Fruit fly (Drosophila melanogaster): Measurements from ENCODE around the gene X11L.

Gene X11L

DNA sequence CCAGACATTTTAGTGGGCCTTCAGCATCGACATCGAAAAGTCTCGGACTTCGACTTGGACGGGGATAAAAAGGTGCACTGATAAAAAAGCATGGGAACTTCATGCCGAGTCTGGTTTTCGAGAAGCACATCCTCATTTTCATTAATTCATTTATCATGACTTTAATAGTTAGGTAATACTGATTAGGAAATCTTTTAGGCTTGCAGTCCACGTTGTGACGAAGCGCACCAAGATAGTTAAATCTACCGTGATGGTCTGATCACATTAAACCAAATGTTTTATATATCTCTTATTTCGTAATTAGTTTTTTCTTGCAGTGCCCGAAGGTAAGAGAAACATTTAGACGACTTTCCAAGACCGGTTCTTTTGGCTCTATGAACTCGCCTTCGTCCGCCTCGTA lies 40.7 kb upstream of the X11L start (continued):
- TF ChIP-seq vfl (GFP tag; optimal IDR thresholded peaks at IDR 0.05) = no peak
- TF ChIP-seq D (optimal IDR thresholded peaks at IDR 0.05) = no peak
- TF ChIP-seq D (GFP tag; optimal IDR thresholded peaks at IDR 0.05) = no peak
- no peak for TF ChIP-seq nerfin-2 (GFP tag; IDR thresholded peaks at IDR 0.05; ENCODE audit: partially characterized antibody)
- TF ChIP-seq wdn (GFP tag; IDR thresholded peaks at IDR 0.05) = no peak
- TF ChIP-seq nom (GFP tag; optimal IDR thresholded peaks at IDR 0.05) = peak; percentile 83
- no peak for TF ChIP-seq CG11560 (tag; IDR thresholded peaks at IDR 0.05)
- TF ChIP-seq C15 (GFP tag; IDR thresholded peaks at IDR 0.05) = no peak
- no peak for TF ChIP-seq CG11093 (GFP tag; IDR thresholded peaks at IDR 0.05)
- no peak for TF ChIP-seq Optix (GFP tag; IDR thresholded peaks at IDR 0.05)
- TF ChIP-seq CG1603 (tag; optimal IDR thresholded peaks at IDR 0.05) = no peak
- no peak for TF ChIP-seq CG14965 (GFP tag; optimal IDR thresholded peaks at IDR 0.05; ENCODE audit: borderline replicate concordance)

DNA sequence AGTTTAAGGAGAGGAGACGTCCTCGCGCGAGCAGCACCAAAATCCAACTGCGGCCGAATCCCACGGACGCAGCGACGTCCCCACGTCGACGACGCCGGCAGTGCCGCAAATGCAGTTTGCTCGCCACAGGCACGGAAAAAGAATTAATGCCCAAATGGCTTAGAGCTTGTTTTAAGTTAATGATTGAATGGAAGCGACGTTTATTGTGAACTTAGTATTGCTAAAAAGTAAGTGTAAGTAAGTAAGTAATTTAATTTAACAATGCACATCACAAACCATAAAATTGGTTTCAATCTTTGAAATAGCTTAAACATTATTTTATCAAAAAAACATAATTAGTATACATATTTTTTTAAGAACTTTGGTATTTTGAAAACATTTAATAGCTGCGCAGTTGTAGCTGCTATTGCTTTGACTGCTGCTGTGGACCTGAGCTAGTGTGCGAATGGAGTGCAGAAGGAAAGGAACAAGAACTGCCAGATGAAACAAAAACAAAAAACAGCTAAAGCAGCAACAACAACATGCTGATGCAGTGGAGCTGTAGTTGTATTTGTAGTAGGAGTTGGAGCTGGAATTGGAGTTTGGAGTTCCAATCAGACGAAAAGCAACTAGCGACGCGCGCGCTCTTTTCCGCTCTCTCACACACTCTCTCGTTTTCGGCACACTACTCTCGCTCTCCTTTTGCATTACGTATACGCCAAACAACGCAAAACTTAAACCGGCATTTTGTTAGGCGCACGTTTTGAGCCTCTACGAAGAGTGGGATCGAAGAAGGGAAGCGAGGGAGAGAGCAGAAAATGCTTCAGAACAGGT lies 38.1 kb upstream of the X11L start, which contains the start of gene CG43658:
CG43658 (minus strand) TSS at position 51 of the 813 bp plus-strand sequence.
- peak in 1 of 2 experiments; percentile 97 for TF ChIP-seq bsh (GFP tag; optimal IDR thresholded peaks at IDR 0.05)
- TF ChIP-seq kah (GFP tag; optimal IDR thresholded peaks at IDR 0.05) = no peak
- no peak for TF ChIP-seq Atf-2 (GFP tag; optimal IDR thresholded peaks at IDR 0.05)
- TF ChIP-seq CG6854 (GFP tag; optimal IDR thresholded peaks at IDR 0.05) = no peak
- TF ChIP-seq CG14441 (GFP tag; IDR thresholded peaks at IDR 0.05) = no peak
- TF ChIP-seq grn (GFP tag; optimal IDR thresholded peaks at IDR 0.05) = no peak
- TF ChIP-seq corto (GFP tag; optimal IDR thresholded peaks at IDR 0.05) = peak; percentile 85
- TF ChIP-seq CG10267 (tag; optimal IDR thresholded peaks at IDR 0.05) = no peak
- TF ChIP-seq Neu2 (GFP tag; optimal IDR thresholded peaks at IDR 0.05; ENCODE audit: borderline replicate concordance) = no peak
- no peak for TF ChIP-seq CG3995 (GFP tag; optimal IDR thresholded peaks at IDR 0.05)
- TF ChIP-seq CG2875 (GFP tag; optimal IDR thresholded peaks at IDR 0.05) = no peak
- TF ChIP-seq CG2120 (GFP tag; optimal IDR thresholded peaks at IDR 0.05) = no peak
- no peak for TF ChIP-seq CG1832 (GFP tag; optimal IDR thresholded peaks at IDR 0.05)
- TF ChIP-seq CrebB (tag; optimal IDR thresholded peaks at IDR 0.05) = no peak
- no peak for TF ChIP-seq Hr78 (GFP tag; optimal IDR thresholded peaks at IDR 0.05)
- TF ChIP-seq Bdp1 (GFP tag; optimal IDR thresholded peaks at IDR 0.05) = no peak
- no peak for TF ChIP-seq salm (tag; optimal IDR thresholded peaks at IDR 0.05)
- TF ChIP-seq E2f2 (GFP tag; IDR thresholded peaks at IDR 0.05) = no peak
- no peak for TF ChIP-seq lov (optimal IDR thresholded peaks at IDR 0.05)
- TF ChIP-seq lov (GFP tag; IDR thresholded peaks at IDR 0.05) = no peak
- TF ChIP-seq ara (GFP tag; IDR thresholded peaks at IDR 0.05) = no peak
- no peak for TF ChIP-seq CG6272 (GFP tag; IDR thresholded peaks at IDR 0.05)
- peak; percentile 86 for TF ChIP-seq Drgx (GFP tag; IDR thresholded peaks at IDR 0.05)
- TF ChIP-seq yki (optimal IDR thresholded peaks at IDR 0.05) = no peak
- no peak for TF ChIP-seq Mrtf (GFP tag; IDR thresholded peaks at IDR 0.05)
- TF ChIP-seq lbe (GFP tag; optimal IDR thresholded peaks at IDR 0.05) = peak; percentile 77
- no peak for TF ChIP-seq fd3F (GFP tag; optimal IDR thresholded peaks at IDR 0.05)
- no peak for TF ChIP-seq Fer2 (tag; optimal IDR thresholded peaks at IDR 0.05)
- TF ChIP-seq CG13123 (GFP tag; optimal IDR thresholded peaks at IDR 0.05) = no peak
- no peak for TF ChIP-seq CG8290 (GFP tag; optimal IDR thresholded peaks at IDR 0.05)
- no peak for TF ChIP-seq CG8290 (tag; optimal IDR thresholded peaks at IDR 0.05)
- no peak for TF ChIP-seq CG15073 (GFP tag; optimal IDR thresholded peaks at IDR 0.05)
- TF ChIP-seq ind (GFP tag; optimal IDR thresholded peaks at IDR 0.05) = no peak
- no peak for TF ChIP-seq TFAM (GFP tag; optimal IDR thresholded peaks at IDR 0.05)
- TF ChIP-seq Trl (optimal IDR thresholded peaks at IDR 0.05) = peak in 1 of 2 experiments; percentile 11
- no peak for TF ChIP-seq Trl (GFP tag; optimal IDR thresholded peaks at IDR 0.05)
- no peak for TF ChIP-seq CG3838 (GFP tag; optimal IDR thresholded peaks at IDR 0.05)
- TF ChIP-seq en (GFP tag; optimal IDR thresholded peaks at IDR 0.05) = no peak
- TF ChIP-seq nom (GFP tag; optimal IDR thresholded peaks at IDR 0.05) = peak; percentile 94
- no peak for TF ChIP-seq CG1529 (GFP tag; optimal IDR thresholded peaks at IDR 0.05)

Measured in whole organism, embryonic.